Worm (Caenorhabditis elegans): ENCODE results near the gene F07F6.4.

Gene F07F6.4

ce11 chrII:5436833-5437232, 7.5 kb upstream of the F07F6.4 start, which contains the start of gene dct-5:
TSS of gene dct-5 (minus strand) at chrII:5436933.
- TF ChIP-seq klf-2 (GFP tag; conservative IDR thresholded peaks at IDR 0.05): no peak
- no peak for TF ChIP-seq ref-1 (GFP tag; conservative IDR thresholded peaks at IDR 0.05)
- TF ChIP-seq flt-1 (GFP tag; IDR thresholded peaks at IDR 0.05): no peak
- no peak for TF ChIP-seq T22C8.4 (GFP tag; IDR thresholded peaks at IDR 0.05)
- TF ChIP-seq med-1 (GFP tag; optimal IDR thresholded peaks at IDR 0.05; ENCODE audit: insufficient read depth): no peak
- no peak for TF ChIP-seq ztf-29 (GFP tag; IDR thresholded peaks at IDR 0.05)
- no peak for TF ChIP-seq cog-1 (tag; optimal IDR thresholded peaks at IDR 0.05)
- TF ChIP-seq ztf-23 (GFP tag; IDR thresholded peaks at IDR 0.05): no peak

- TF ChIP-seq ztf-23 (GFP tag; IDR thresholded peaks at IDR 0.05) (no peak), ztf-29 (GFP tag; IDR thresholded peaks at IDR 0.05) (no peak), klf-2 (GFP tag; conservative IDR thresholded peaks at IDR 0.05) (no peak), cog-1 (tag; optimal IDR thresholded peaks at IDR 0.05) (no peak), T22C8.4 (GFP tag; IDR thresholded peaks at IDR 0.05) (no peak), med-1 (GFP tag; optimal IDR thresholded peaks at IDR 0.05; ENCODE audit: insufficient read depth) (no peak), flt-1 (GFP tag; IDR thresholded peaks at IDR 0.05) (no peak), ref-1 (GFP tag; conservative IDR thresholded peaks at IDR 0.05) (no peak), tab-1 (GFP tag; IDR thresholded peaks at IDR 0.05) (no peak)
Observed at ce11 chrII:5433069-5433468, 3.7 kb upstream of the F07F6.4 start, which contains the start of gene srx-114. TSS of gene srx-114 (minus strand) at chrII:5433169.

- TF ChIP-seq tab-1 (GFP tag; IDR thresholded peaks at IDR 0.05): no peak
- no peak for TF ChIP-seq ztf-29 (GFP tag; IDR thresholded peaks at IDR 0.05)
- no peak for TF ChIP-seq ztf-23 (GFP tag; IDR thresholded peaks at IDR 0.05)
- TF ChIP-seq T22C8.4 (GFP tag; IDR thresholded peaks at IDR 0.05): no peak
- TF ChIP-seq klf-2 (GFP tag; conservative IDR thresholded peaks at IDR 0.05): no peak
- no peak for TF ChIP-seq flt-1 (GFP tag; IDR thresholded peaks at IDR 0.05)
- TF ChIP-seq cog-1 (tag; optimal IDR thresholded peaks at IDR 0.05): no peak
- TF ChIP-seq ref-1 (GFP tag; conservative IDR thresholded peaks at IDR 0.05): no peak
- TF ChIP-seq med-1 (GFP tag; optimal IDR thresholded peaks at IDR 0.05; ENCODE audit: insufficient read depth): no peak
Observed at ce11 chrII:5426470-5426869, 2.9 kb downstream of the F07F6.4 start.

ce11 chrII:5426054-5426453, 3.3 kb downstream of the F07F6.4 start:
- TF ChIP-seq cog-1 (tag; optimal IDR thresholded peaks at IDR 0.05) (peak; percentile 17), tab-1 (GFP tag; IDR thresholded peaks at IDR 0.05) (no peak), klf-2 (GFP tag; conservative IDR thresholded peaks at IDR 0.05) (no peak), med-1 (GFP tag; optimal IDR thresholded peaks at IDR 0.05; ENCODE audit: insufficient read depth) (no peak), ztf-23 (GFP tag; IDR thresholded peaks at IDR 0.05) (0 out of 2 replicates have a peak, but pooled peaks have one; percentile 54), flt-1 (GFP tag; IDR thresholded peaks at IDR 0.05) (no peak), ref-1 (GFP tag; conservative IDR thresholded peaks at IDR 0.05) (no peak), T22C8.4 (GFP tag; IDR thresholded peaks at IDR 0.05) (no peak), ztf-29 (GFP tag; IDR thresholded peaks at IDR 0.05) (no peak)

- TF ChIP-seq ztf-23 (GFP tag; IDR thresholded peaks at IDR 0.05): no peak
- TF ChIP-seq klf-2 (GFP tag; conservative IDR thresholded peaks at IDR 0.05): no peak
- no peak for TF ChIP-seq flt-1 (GFP tag; IDR thresholded peaks at IDR 0.05)
- TF ChIP-seq T22C8.4 (GFP tag; IDR thresholded peaks at IDR 0.05): no peak
- TF ChIP-seq med-1 (GFP tag; optimal IDR thresholded peaks at IDR 0.05; ENCODE audit: insufficient read depth): no peak
- TF ChIP-seq ztf-29 (GFP tag; IDR thresholded peaks at IDR 0.05): no peak
- no peak for TF ChIP-seq tab-1 (GFP tag; IDR thresholded peaks at IDR 0.05)
- TF ChIP-seq ref-1 (GFP tag; conservative IDR thresholded peaks at IDR 0.05): no peak
- TF ChIP-seq cog-1 (tag; optimal IDR thresholded peaks at IDR 0.05): no peak
Observed at ce11 chrII:5425633-5426032, 3.7 kb downstream of the F07F6.4 start, which contains the start of gene F07F6.8. TSS of gene F07F6.8 (minus strand) at chrII:5425733.

- TF ChIP-seq cog-1 (tag; optimal IDR thresholded peaks at IDR 0.05) (no peak), med-1 (GFP tag; optimal IDR thresholded peaks at IDR 0.05; ENCODE audit: insufficient read depth) (no peak), klf-2 (GFP tag; conservative IDR thresholded peaks at IDR 0.05) (no peak), ref-1 (GFP tag; conservative IDR thresholded peaks at IDR 0.05) (no peak), flt-1 (GFP tag; IDR thresholded peaks at IDR 0.05) (no peak; the same call in 1 of the 2 replicates), ztf-23 (GFP tag; IDR thresholded peaks at IDR 0.05) (no peak), T22C8.4 (GFP tag; IDR thresholded peaks at IDR 0.05) (no peak), ztf-29 (GFP tag; IDR thresholded peaks at IDR 0.05) (no peak), tab-1 (GFP tag; IDR thresholded peaks at IDR 0.05) (no peak)
Observed at ce11 chrII:5423832-5424231, 5.5 kb downstream of the F07F6.4 start, which contains the start of gene F07F6.7. TSS of gene F07F6.7 (minus strand) at chrII:5423858.

- TF ChIP-seq ztf-23 (GFP tag; IDR thresholded peaks at IDR 0.05) (no peak), cog-1 (tag; optimal IDR thresholded peaks at IDR 0.05) (no peak)
Observed at ce11 chrII:5420947-5421614, 8.3 kb downstream of the F07F6.4 start, which contains the start of gene tofu-6. TSS of gene tofu-6 (plus strand) at chrII:5421248.

- TF ChIP-seq ztf-29 (GFP tag; IDR thresholded peaks at IDR 0.05): no peak
- TF ChIP-seq flt-1 (GFP tag; IDR thresholded peaks at IDR 0.05): no peak
Observed at ce11 chrII:5418929-5419328, 10.4 kb downstream of the F07F6.4 start, which contains the start of gene EEED8.15. TSS of gene EEED8.15 (plus strand) at chrII:5419229.

ce11 chrII:5418317-5418716, 11.1 kb downstream of the F07F6.4 start:
- TF ChIP-seq flt-1 (GFP tag; IDR thresholded peaks at IDR 0.05) (0 out of 2 replicates have a peak, but pooled peaks have one; percentile 36), ztf-23 (GFP tag; IDR thresholded peaks at IDR 0.05) (no peak), ztf-29 (GFP tag; IDR thresholded peaks at IDR 0.05) (no peak), tab-1 (GFP tag; IDR thresholded peaks at IDR 0.05) (no peak)

- no peak for TF ChIP-seq cog-1 (tag; optimal IDR thresholded peaks at IDR 0.05)
- TF ChIP-seq klf-2 (GFP tag; conservative IDR thresholded peaks at IDR 0.05): no peak
- no peak for TF ChIP-seq T22C8.4 (GFP tag; IDR thresholded peaks at IDR 0.05)
- no peak for TF ChIP-seq ref-1 (GFP tag; conservative IDR thresholded peaks at IDR 0.05)
- TF ChIP-seq ztf-29 (GFP tag; IDR thresholded peaks at IDR 0.05): no peak
- TF ChIP-seq tab-1 (GFP tag; IDR thresholded peaks at IDR 0.05): no peak
- no peak for TF ChIP-seq med-1 (GFP tag; optimal IDR thresholded peaks at IDR 0.05; ENCODE audit: insufficient read depth)
- TF ChIP-seq flt-1 (GFP tag; IDR thresholded peaks at IDR 0.05): no peak
- TF ChIP-seq ztf-23 (GFP tag; IDR thresholded peaks at IDR 0.05): no peak
Observed at ce11 chrII:5417905-5418304, 11.5 kb downstream of the F07F6.4 start.
